Fruit fly (Drosophila melanogaster) whole organism, pupa: Measurements from ENCODE around the gene CG32022.

Source experiments
- CG10348 ChIP-seq: fragments of 200-800 bp; sonication (Bioruptor generic); IDR thresholded peaks from 2 replicates; pipeline ENCODE4 v1.3.6; 2022; ENCODE audit warnings: missing biosample characterization, missing genetic modification characterization
- CG12605 ChIP-seq: fragments of 200-800 bp; sonication (Bioruptor generic); IDR thresholded peaks from 2 replicates; pipeline ENCODE4 v1.3.6; 2022; ENCODE audit warnings: missing biosample characterization, missing genetic modification characterization
- CG13204 ChIP-seq: fragments of 200-800 bp; sonication (Bioruptor generic); optimal IDR thresholded peaks from 2 replicates; lab custom pipeline; 2018; ENCODE audit warnings: missing biosample characterization, mild to moderate bottlenecking, missing genetic modification characterization, moderate library complexity
- CG14655 ChIP-seq: fragments of 200-800 bp; sonication (Bioruptor generic); optimal IDR thresholded peaks from 3 replicates; lab custom pipeline; 2017; ENCODE audit warnings: mild to moderate bottlenecking, missing biosample characterization, missing genetic modification reagents, missing genetic modification characterization
- CG15710 ChIP-seq: fragments of 200-800 bp; sonication (Bioruptor generic); optimal IDR thresholded peaks from 2 replicates; lab custom pipeline; 2018; ENCODE audit warnings: missing biosample characterization, mild to moderate bottlenecking, missing genetic modification characterization, moderate library complexity
- CG17806 ChIP-seq: fragments of 200-800 bp; sonication (Bioruptor generic); optimal IDR thresholded peaks from 2 replicates; lab custom pipeline; 2018; ENCODE audit warnings: missing biosample characterization, mild to moderate bottlenecking, missing genetic modification characterization, moderate library complexity
- CG32121 ChIP-seq: fragments of 200-800 bp; sonication (Bioruptor generic); IDR thresholded peaks from 2 replicates; pipeline ENCODE4 v1.3.6; 2022; ENCODE audit warnings: missing biosample characterization, missing genetic modification characterization
- CG34367 ChIP-seq: fragments of 200-800 bp; sonication (Bioruptor generic); optimal IDR thresholded peaks from 2 replicates; lab custom pipeline; 2018; ENCODE audit warnings: missing biosample characterization, mild to moderate bottlenecking, missing genetic modification characterization
- CG4496 ChIP-seq: fragments of 200-800 bp; sonication (Bioruptor generic); IDR thresholded peaks from 3 replicates; pipeline ENCODE4 v1.3.6; 2022; ENCODE audit warnings: missing biosample characterization, missing genetic modification characterization
- CG8159 ChIP-seq: fragments of 200-800 bp; sonication (Bioruptor generic); optimal IDR thresholded peaks from 3 replicates; lab custom pipeline; 2018; ENCODE audit warnings: missing biosample characterization, mild to moderate bottlenecking, missing genetic modification characterization, moderate library complexity
- CG8301 ChIP-seq: fragments of 200-800 bp; sonication (Bioruptor generic); optimal IDR thresholded peaks from 2 replicates; lab custom pipeline; 2018; ENCODE audit warnings: missing biosample characterization, mild to moderate bottlenecking, missing genetic modification characterization
- CG9948 ChIP-seq: fragments of 200-800 bp; sonication (Bioruptor generic); optimal IDR thresholded peaks from 2 replicates; lab custom pipeline; 2018; ENCODE audit warnings: missing biosample characterization, mild to moderate bottlenecking, missing genetic modification characterization, moderate library complexity
- D1 ChIP-seq: fragments of 200-800 bp; sonication (Bioruptor generic); optimal IDR thresholded peaks from 2 replicates; lab custom pipeline; 2018; ENCODE audit warnings: missing biosample characterization, mild to moderate bottlenecking, missing genetic modification characterization, moderate library complexity
- EcR ChIP-seq: fragments of 200-800 bp; sonication (Bioruptor generic); optimal IDR thresholded peaks from 3 replicates; lab custom pipeline; 2019; ENCODE audit warnings: missing biosample characterization, missing genetic modification characterization, mild to moderate bottlenecking, moderate library complexity, missing genetic modification reagents
- Ets98B ChIP-seq: fragments of 200-800 bp; sonication (Bioruptor generic); IDR thresholded peaks from 2 replicates; pipeline ENCODE4 v1.3.6; 2022; ENCODE audit warnings: missing biosample characterization, missing genetic modification characterization
- Pif1A ChIP-seq: fragments of 200-800 bp; sonication (Bioruptor generic); optimal IDR thresholded peaks from 3 replicates; lab custom pipeline; 2016; ENCODE audit warnings: missing biosample characterization, missing genetic modification characterization
- Pif1B ChIP-seq: fragments of 200-800 bp; sonication (Bioruptor generic); optimal IDR thresholded peaks from 3 replicates; lab custom pipeline; 2016; ENCODE audit warnings: missing biosample characterization, missing genetic modification characterization
- Snoo ChIP-seq: fragments of 200-800 bp; sonication (Bioruptor generic); optimal IDR thresholded peaks from 3 replicates; lab custom pipeline; 2017; ENCODE audit warnings: missing biosample characterization, mild to moderate bottlenecking, missing genetic modification characterization, inconsistent platforms
- fd96Ca ChIP-seq: fragments of 200-800 bp; sonication (Bioruptor generic); IDR thresholded peaks from 3 replicates; pipeline ENCODE4 v1.3.6; 2022; ENCODE audit warnings: missing biosample characterization, missing genetic modification characterization
- gl ChIP-seq: fragments of 200-800 bp; sonication (Bioruptor generic); optimal IDR thresholded peaks from 2 replicates; lab custom pipeline; 2018; ENCODE audit warnings: missing biosample characterization, mild to moderate bottlenecking, missing genetic modification characterization
- rn ChIP-seq: fragments of 200-800 bp; sonication (Bioruptor generic); IDR thresholded peaks from 2 replicates; pipeline ENCODE4 v1.3.6; 2022; ENCODE audit warnings: missing biosample characterization, missing genetic modification characterization

CG32022 gene

DNA sequence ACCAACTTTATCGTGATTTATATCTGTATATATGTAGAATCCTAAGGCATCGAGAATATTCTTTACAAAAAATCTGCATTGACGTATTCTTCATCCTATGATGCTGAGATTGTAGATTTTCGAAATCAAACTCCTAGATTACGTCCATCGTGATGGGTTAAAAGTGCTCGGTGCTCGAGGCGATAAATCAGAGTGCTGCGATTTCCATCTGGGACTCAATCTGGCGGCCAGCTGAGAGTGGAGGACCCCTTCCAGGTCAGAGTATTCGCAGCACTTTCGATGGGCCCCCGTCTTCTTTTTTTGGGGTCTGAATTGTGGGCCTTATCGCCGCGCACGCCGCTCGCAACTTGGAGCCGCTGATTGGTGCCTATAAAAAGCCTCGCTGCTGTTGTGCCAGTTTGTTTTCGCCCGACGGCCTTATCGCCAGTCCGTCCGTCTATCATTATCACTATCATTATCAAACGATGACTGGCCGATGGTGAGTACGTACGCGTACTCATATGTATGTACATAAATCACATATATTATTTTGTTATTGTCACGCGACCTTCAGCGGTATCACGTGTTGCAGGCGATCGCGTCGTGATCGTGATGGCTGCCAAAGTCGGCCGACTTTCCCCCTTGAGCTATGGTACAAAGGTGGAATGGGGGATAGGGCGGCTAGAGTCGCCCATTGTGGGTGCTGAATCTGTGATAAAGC, 16.2 kb downstream of the CG32022 start:
- TF ChIP-seq EcR (GFP tag; lab: Kevin White, UChicago) (peak; percentile 66), CG15710 (tag; lab: Kevin White, UChicago) (no peak), CG8301 (no peak), D1 (tag; lab: Kevin White, UChicago) (no peak), Pif1A (GFP tag; lab: Kevin White, UChicago) (peak; percentile 5), CG10348 (no peak), CG4496 (GFP tag; lab: Robert Waterston, UW) (no peak), CG13204 (GFP tag; lab: Kevin White, UChicago) (peak; percentile 49)

DNA sequence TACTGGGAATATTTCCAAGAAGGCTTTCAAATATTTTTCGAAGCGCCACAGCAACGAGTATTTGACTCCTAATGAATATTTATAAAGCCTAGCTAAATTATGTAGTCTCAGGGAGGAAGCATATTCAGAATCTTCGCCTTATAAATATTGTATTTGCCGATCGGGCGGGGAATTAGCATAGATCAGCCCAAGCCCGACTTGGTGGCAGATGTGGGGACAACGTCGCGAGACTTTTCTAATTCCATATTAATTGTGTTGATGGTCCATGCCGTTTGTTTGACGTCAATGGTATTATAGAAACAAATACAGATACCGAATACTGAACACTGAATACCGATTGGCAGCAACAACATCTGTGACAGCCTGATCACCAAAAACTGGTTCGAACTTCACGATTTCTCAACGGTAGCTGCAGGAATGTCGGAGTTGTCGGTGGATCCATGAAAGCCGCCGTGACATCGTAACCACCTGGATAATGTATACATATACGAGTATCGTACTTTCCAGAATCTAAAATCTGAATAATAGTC, 17.3 kb downstream of the CG32022 start:
- TF ChIP-seq Ets98B (no peak), rn (GFP tag; lab: Robert Waterston, UW) (no peak)

DNA sequence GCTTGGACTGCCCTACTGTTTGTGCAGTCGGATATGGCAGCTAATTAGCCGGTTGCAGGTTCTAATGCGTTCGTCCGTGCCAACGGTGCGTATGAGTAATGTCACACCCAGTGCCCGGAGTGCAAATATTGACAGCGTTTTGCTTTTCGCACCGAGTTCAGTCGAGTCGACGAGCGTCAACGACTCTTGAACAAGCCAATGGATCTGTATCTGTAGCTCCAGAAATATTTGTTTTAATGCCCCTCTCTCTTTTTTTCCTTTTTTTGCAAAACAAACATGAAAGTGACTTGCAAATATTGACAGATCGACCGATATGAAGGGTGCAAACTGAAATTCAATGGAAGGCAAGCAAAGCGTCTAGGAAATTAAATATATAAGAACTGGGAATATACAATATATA, 18.6 kb downstream of the CG32022 start:
- TF ChIP-seq CG17806 (tag; lab: Kevin White, UChicago) (peak; percentile 47), CG4496 (GFP tag; lab: Robert Waterston, UW) (peak; percentile 56; the same call in 2 of the 3 replicates), Pif1A (GFP tag; lab: Kevin White, UChicago) (peak; percentile 69), gl (peak; percentile 75), CG9948 (tag; lab: Kevin White, UChicago) (peak; percentile 30), CG15710 (tag; lab: Kevin White, UChicago) (peak; percentile 44), Ets98B (peak; percentile 36; the same call in 1 of the 2 replicates), CG8301 (peak; percentile 19), CG34367 (tag; lab: Kevin White, UChicago) (peak; percentile 68), CG10348 (no peak), rn (GFP tag; lab: Robert Waterston, UW) (no peak), CG13204 (GFP tag; lab: Kevin White, UChicago) (peak; percentile 3), Pif1B (GFP tag; lab: Kevin White, UChicago) (peak; percentile 81), EcR (GFP tag; lab: Kevin White, UChicago) (peak; percentile 42), D1 (tag; lab: Kevin White, UChicago) (peak; percentile 4), CG8159 (tag; lab: Kevin White, UChicago) (peak; percentile 66), Snoo (peak; percentile 66), CG32121 (GFP tag; lab: Robert Waterston, UW) (peak; percentile 57; the same call in 1 of the 2 replicates), CG12605 (peak; percentile 31; the same call in 1 of the 2 replicates), fd96Ca (GFP tag; lab: Robert Waterston, UW) (no peak), CG14655 (GFP tag; lab: Kevin White, UChicago) (peak; percentile 61)

DNA sequence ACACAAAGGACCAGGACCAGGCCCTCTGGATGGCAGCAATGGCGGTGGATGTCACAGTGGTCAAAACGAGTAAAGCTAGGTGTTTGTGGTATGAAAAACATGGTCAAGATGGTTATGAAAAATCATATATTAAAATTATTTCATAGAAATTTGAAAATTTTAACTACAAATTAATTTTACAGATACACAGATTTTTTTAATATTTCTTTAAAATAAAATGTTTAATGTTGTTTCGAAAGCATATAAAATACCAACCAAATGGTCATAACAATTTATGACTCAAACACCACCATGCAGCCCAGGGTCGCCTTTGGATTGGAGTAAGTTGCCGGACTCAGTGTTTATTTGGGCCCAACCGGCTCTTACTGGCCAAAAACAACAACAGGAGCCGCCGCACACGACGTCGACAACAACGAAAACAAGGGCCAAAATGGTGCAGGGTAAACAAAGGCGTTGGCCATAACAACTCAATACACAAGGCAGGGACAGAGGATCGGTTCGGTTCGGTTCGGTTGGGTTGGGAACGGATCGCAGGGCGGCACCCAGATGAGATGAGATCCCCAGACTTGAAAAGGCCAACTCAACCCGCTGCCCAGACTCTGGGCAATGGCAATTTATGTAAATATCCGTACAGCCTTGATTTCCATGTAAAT, 19.2 kb downstream of the CG32022 start:
- peak; percentile 18 for TF ChIP-seq gl
- TF ChIP-seq CG32121 (GFP tag; lab: Robert Waterston, UW), result no peak
- no peak for TF ChIP-seq CG4496 (GFP tag; lab: Robert Waterston, UW)
- peak; percentile 88 for TF ChIP-seq CG15710 (tag; lab: Kevin White, UChicago)
- TF ChIP-seq CG9948 (tag; lab: Kevin White, UChicago), result peak; percentile 79
- TF ChIP-seq CG14655 (GFP tag; lab: Kevin White, UChicago), result peak; percentile 12
- peak; percentile 74 for TF ChIP-seq CG17806 (tag; lab: Kevin White, UChicago)
- TF ChIP-seq CG10348, result no peak
- no peak for TF ChIP-seq fd96Ca (GFP tag; lab: Robert Waterston, UW)
- TF ChIP-seq rn (GFP tag; lab: Robert Waterston, UW), result no peak
- TF ChIP-seq Ets98B, result no peak
- TF ChIP-seq CG34367 (tag; lab: Kevin White, UChicago), result peak; percentile 58
- TF ChIP-seq CG13204 (GFP tag; lab: Kevin White, UChicago), result peak; percentile 16
- no peak for TF ChIP-seq CG8301
- TF ChIP-seq Pif1A (GFP tag; lab: Kevin White, UChicago), result peak; percentile 64
- TF ChIP-seq EcR (GFP tag; lab: Kevin White, UChicago), result peak; percentile 22
- peak; percentile 72 for TF ChIP-seq Snoo
- TF ChIP-seq CG12605, result no peak
- peak; percentile 91 for TF ChIP-seq CG8159 (tag; lab: Kevin White, UChicago)
- TF ChIP-seq D1 (tag; lab: Kevin White, UChicago), result peak; percentile 80
- TF ChIP-seq Pif1B (GFP tag; lab: Kevin White, UChicago), result peak; percentile 56

DNA sequence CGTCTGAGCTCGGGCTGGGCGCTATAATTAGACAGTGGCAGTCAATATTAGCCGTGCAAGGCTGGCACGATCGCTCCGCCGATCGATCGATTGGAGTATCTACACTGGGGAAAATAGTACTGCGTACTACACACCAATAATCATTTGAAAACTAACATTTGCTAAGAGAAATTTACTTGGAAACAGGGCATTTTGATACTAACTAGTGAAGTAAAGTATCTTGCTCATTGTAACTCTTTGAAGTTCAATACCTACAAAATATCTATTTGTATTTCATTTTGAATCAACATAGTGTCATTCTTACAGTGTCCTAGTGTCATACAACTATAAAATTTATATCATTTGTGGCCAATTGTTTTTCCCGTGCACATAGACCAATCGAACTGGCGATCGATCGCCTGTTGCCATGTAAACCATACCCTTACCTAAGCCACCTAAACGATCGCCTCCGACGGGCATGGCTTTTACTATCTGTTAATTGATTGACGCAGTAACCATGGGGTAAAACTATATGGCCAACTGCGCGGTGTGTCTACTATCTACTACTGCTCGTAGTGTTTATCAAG, 20.3 kb downstream of the CG32022 start:
- no peak for TF ChIP-seq CG13204 (GFP tag; lab: Kevin White, UChicago)
- TF ChIP-seq D1 (tag; lab: Kevin White, UChicago), result peak; percentile 49
- peak; percentile 71 for TF ChIP-seq CG15710 (tag; lab: Kevin White, UChicago)
- peak; percentile 22; the same call in 1 of the 2 replicates for TF ChIP-seq rn (GFP tag; lab: Robert Waterston, UW)
- TF ChIP-seq CG10348, result no peak
- peak; percentile 18 for TF ChIP-seq Snoo
- TF ChIP-seq CG8159 (tag; lab: Kevin White, UChicago), result peak; percentile 76
- TF ChIP-seq fd96Ca (GFP tag; lab: Robert Waterston, UW), result peak; percentile 34; the same call in 1 of the 3 replicates
- peak; percentile 35 for TF ChIP-seq Pif1B (GFP tag; lab: Kevin White, UChicago)
- TF ChIP-seq EcR (GFP tag; lab: Kevin White, UChicago), result no peak
- peak; percentile 44 for TF ChIP-seq Pif1A (GFP tag; lab: Kevin White, UChicago)
- peak; percentile 64; the same call in 1 of the 2 replicates for TF ChIP-seq CG32121 (GFP tag; lab: Robert Waterston, UW)
- TF ChIP-seq CG8301, result peak; percentile 60
- no peak for TF ChIP-seq CG12605
- peak; percentile 67 for TF ChIP-seq CG17806 (tag; lab: Kevin White, UChicago)
- peak; percentile 68 for TF ChIP-seq CG14655 (GFP tag; lab: Kevin White, UChicago)
- TF ChIP-seq gl, result peak; percentile 20
- peak; percentile 77 for TF ChIP-seq CG34367 (tag; lab: Kevin White, UChicago)
- peak; percentile 62; the same call in 1 of the 2 replicates for TF ChIP-seq Ets98B
- TF ChIP-seq CG9948 (tag; lab: Kevin White, UChicago), result peak; percentile 76
- TF ChIP-seq CG4496 (GFP tag; lab: Robert Waterston, UW), result peak; percentile 59
